Worm (Caenorhabditis elegans): ENCODE measurements around the gene R03G8.6.

The R03G8.6 gene

ce11 chrX:13144975-13145618, 44.8 kb upstream of the R03G8.6 start (continued):
- TF ChIP-seq aly-2 (tag; optimal IDR thresholded peaks at IDR 0.05), result no peak
- TF ChIP-seq sma-3 (GFP tag; optimal IDR thresholded peaks at IDR 0.05), result peak; percentile 92
- peak; percentile 95 for TF ChIP-seq mab-5 (tag; optimal IDR thresholded peaks at IDR 0.05)
- TF ChIP-seq nhr-12 (tag; optimal IDR thresholded peaks at IDR 0.05), result no peak
- TF ChIP-seq alr-1 (tag; optimal IDR thresholded peaks at IDR 0.05), result peak; percentile 92
- peak; percentile 95 for TF ChIP-seq fos-1 (tag; optimal IDR thresholded peaks at IDR 0.05)
- peak; percentile 95 for TF ChIP-seq zag-1 (tag; optimal IDR thresholded peaks at IDR 0.05)
- TF ChIP-seq unc-62 (GFP tag; optimal IDR thresholded peaks at IDR 0.05), result peak; percentile 77
- no peak for TF ChIP-seq skn-1 (tag; optimal IDR thresholded peaks at IDR 0.05)
- no peak for TF ChIP-seq nhr-237 (tag; optimal IDR thresholded peaks at IDR 0.05)
- TF ChIP-seq F13H6.1 (tag; optimal IDR thresholded peaks at IDR 0.05), result peak; percentile 98

ce11 chrX:13143762-13144732, 43.7 kb upstream of the R03G8.6 start:
- TF ChIP-seq lin-13 (GFP tag; optimal IDR thresholded peaks at IDR 0.05) (peak; percentile 4), dmd-4 (tag; optimal IDR thresholded peaks at IDR 0.05) (no peak), alr-1 (tag; optimal IDR thresholded peaks at IDR 0.05) (no peak), crh-2 (tag; optimal IDR thresholded peaks at IDR 0.05) (peak; percentile 47), C34F6.9 (tag; optimal IDR thresholded peaks at IDR 0.05) (peak; percentile 31), nhr-12 (tag; optimal IDR thresholded peaks at IDR 0.05) (no peak), sma-9 (GFP tag; optimal IDR thresholded peaks at IDR 0.05) (peak; percentile 64), sma-9 (tag; optimal IDR thresholded peaks at IDR 0.05) (no peak), gmeb-1 (tag; optimal IDR thresholded peaks at IDR 0.05) (peak; percentile 20), sma-3 (GFP tag; optimal IDR thresholded peaks at IDR 0.05) (peak; percentile 63), fos-1 (tag; optimal IDR thresholded peaks at IDR 0.05) (peak; percentile 34), ceh-16 (tag; optimal IDR thresholded peaks at IDR 0.05) (peak; percentile 24), nhr-25 (tag; optimal IDR thresholded peaks at IDR 0.05) (peak; percentile 57), nhr-129 (tag; optimal IDR thresholded peaks at IDR 0.05) (peak; percentile 61), mab-5 (tag; optimal IDR thresholded peaks at IDR 0.05) (peak; percentile 45), blmp-1 (tag; optimal IDR thresholded peaks at IDR 0.05; ENCODE audit: insufficient read depth) (peak; percentile 39), egl-27 (tag; optimal IDR thresholded peaks at IDR 0.05) (peak; percentile 38), zag-1 (tag; optimal IDR thresholded peaks at IDR 0.05) (no peak), mbf-1 (tag; optimal IDR thresholded peaks at IDR 0.05) (no peak), nhr-10 (tag; optimal IDR thresholded peaks at IDR 0.05) (no peak), elt-3 (tag; optimal IDR thresholded peaks at IDR 0.05) (no peak), lin-11 (tag; optimal IDR thresholded peaks at IDR 0.05) (no peak), ztf-4 (tag; optimal IDR thresholded peaks at IDR 0.05) (no peak), skn-1 (tag; optimal IDR thresholded peaks at IDR 0.05) (no peak), nhr-23 (tag; optimal IDR thresholded peaks at IDR 0.05) (no peak), nhr-237 (tag; optimal IDR thresholded peaks at IDR 0.05) (no peak), F13H6.1 (tag; optimal IDR thresholded peaks at IDR 0.05) (peak; percentile 90), unc-62 (GFP tag; optimal IDR thresholded peaks at IDR 0.05) (no peak), mdl-1 (tag; optimal IDR thresholded peaks at IDR 0.05) (peak; percentile 63 to 86), ztf-1 (GFP tag; conservative IDR thresholded peaks at IDR 0.05) (no peak), lin-39 (tag; optimal IDR thresholded peaks at IDR 0.05) (no peak), snpc-4 (tag; optimal IDR thresholded peaks at IDR 0.05) (no peak), Y55F3AM.14 (GFP tag; optimal IDR thresholded peaks at IDR 0.05) (peak; percentile 24), sem-4 (tag; optimal IDR thresholded peaks at IDR 0.05) (peak; percentile 70), lsy-2 (tag; optimal IDR thresholded peaks at IDR 0.05) (peak in 1 of 2 experiments; percentile 50), nhr-21 (tag; optimal IDR thresholded peaks at IDR 0.05) (no peak), unc-55 (GFP tag; optimal IDR thresholded peaks at IDR 0.05) (peak; percentile 14), nhr-6 (tag; optimal IDR thresholded peaks at IDR 0.05) (peak; percentile 20), ama-1 (optimal IDR thresholded peaks at IDR 0.05) (peak; percentile 80), ztf-11 (tag; optimal IDR thresholded peaks at IDR 0.05) (no peak), nhr-11 (tag; optimal IDR thresholded peaks at IDR 0.05) (no peak), ZK546.5 (tag; optimal IDR thresholded peaks at IDR 0.05) (no peak)

Measured in whole organism, L2 larva.